Fruit fly (Drosophila melanogaster): ENCODE measurements around the gene Cpsf5.

The Cpsf5 gene

dm6 chr3L:9461670-9462246 lies 50.9 kb downstream of the Cpsf5 start:
- TF ChIP-seq CG14711 (tag; optimal IDR thresholded peaks at IDR 0.05) (peak; percentile 78), CG7045 (GFP tag; optimal IDR thresholded peaks at IDR 0.05) (no peak)

DNA sequence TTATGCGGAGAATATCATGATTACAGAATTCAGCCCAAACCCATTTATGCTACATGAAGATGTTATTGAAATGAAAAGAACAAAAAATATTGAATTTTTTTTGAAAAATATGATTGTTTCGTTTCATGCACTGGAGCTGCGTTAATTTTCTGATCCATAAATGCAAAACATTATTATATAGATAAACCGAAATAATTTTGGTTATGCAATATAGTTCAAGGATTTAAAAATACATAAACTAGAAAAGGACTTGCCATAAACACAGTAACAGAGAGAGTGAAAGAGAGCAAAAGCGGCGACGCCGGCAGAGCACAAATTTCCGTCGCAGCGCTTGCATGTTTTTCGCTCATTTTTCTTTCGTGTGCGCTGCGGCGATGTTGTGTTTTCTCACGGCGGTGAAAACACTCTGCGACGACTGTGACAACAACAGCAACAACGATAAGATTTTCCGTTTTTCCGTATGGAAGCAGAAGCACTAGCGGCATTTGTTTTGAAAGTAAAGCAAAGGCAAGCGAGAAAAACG lies 51.5 kb downstream of the Cpsf5 start:
- TF ChIP-seq toe (GFP tag; optimal IDR thresholded peaks at IDR 0.05): peak; percentile 70
- TF ChIP-seq kay (GFP tag; ENCODE audit: borderline replicate concordance): peak; percentile 81
- peak; percentile 10 for TF ChIP-seq Crg-1 (GFP tag; optimal IDR thresholded peaks at IDR 0.05)
- peak; percentile 90 for TF ChIP-seq CG11617 (GFP tag; optimal IDR thresholded peaks at IDR 0.05)
- TF ChIP-seq CG14711 (tag; optimal IDR thresholded peaks at IDR 0.05): peak; percentile 82
- TF ChIP-seq pad (GFP tag; optimal IDR thresholded peaks at IDR 0.05): peak; percentile 56
- TF ChIP-seq Clk (GFP tag; optimal IDR thresholded peaks at IDR 0.05): peak; percentile 32
- peak; percentile 72 for TF ChIP-seq Hr96 (GFP tag; optimal IDR thresholded peaks at IDR 0.05)
- TF ChIP-seq bab1 (GFP tag; optimal IDR thresholded peaks at IDR 0.05): peak; percentile 89
- peak; percentile 52 for TF ChIP-seq cic (GFP tag; optimal IDR thresholded peaks at IDR 0.05)
- TF ChIP-seq CG7101 (tag; optimal IDR thresholded peaks at IDR 0.05): peak; percentile 91
- TF ChIP-seq cnc (optimal IDR thresholded peaks at IDR 0.05): no peak
- peak; percentile 94 for TF ChIP-seq CG33017 (tag; optimal IDR thresholded peaks at IDR 0.05)
- peak; percentile 14 for TF ChIP-seq CG1620 (GFP tag; optimal IDR thresholded peaks at IDR 0.05)
- peak; percentile 79 for TF ChIP-seq CG5204 (GFP tag; optimal IDR thresholded peaks at IDR 0.05)
- peak; percentile 92 for TF ChIP-seq CG7045 (GFP tag; optimal IDR thresholded peaks at IDR 0.05)
- TF ChIP-seq CG12768 (GFP tag; optimal IDR thresholded peaks at IDR 0.05): peak; percentile 90
- TF ChIP-seq Mnt (GFP tag; optimal IDR thresholded peaks at IDR 0.05): peak; percentile 54
- TF ChIP-seq ovo (GFP tag; optimal IDR thresholded peaks at IDR 0.05): no peak
- TF ChIP-seq tj (GFP tag; optimal IDR thresholded peaks at IDR 0.05): peak; percentile 47

- TF ChIP-seq toe (GFP tag; optimal IDR thresholded peaks at IDR 0.05): no peak
- no peak for TF ChIP-seq cnc (optimal IDR thresholded peaks at IDR 0.05)
- no peak for TF ChIP-seq bab1 (GFP tag; optimal IDR thresholded peaks at IDR 0.05)
- no peak for TF ChIP-seq CG7101 (tag; optimal IDR thresholded peaks at IDR 0.05)
- no peak for TF ChIP-seq kay (GFP tag; ENCODE audit: borderline replicate concordance)
Observed at dm6 chr3L:9462794-9463193, 52.0 kb downstream of the Cpsf5 start.

Data from whole organism, adult.